Worm (Caenorhabditis elegans) whole organism, L4 larva: Measurements from ENCODE around the gene ZK938.3.

ENCODE experiments used
- F49E8.2 ChIP-seq: sonication (generic microtip); optimal IDR thresholded peaks from 2 replicates; lab custom pipeline; 2016; ENCODE audit warnings: missing compliant biosample characterization, mild to moderate bottlenecking, missing genetic modification characterization, borderline replicate concordance
- Y48G9A.11 ChIP-seq: fragments of 200-800 bp; sonication (Bioruptor generic); IDR thresholded peaks from 2 replicates; pipeline ENCODE4 v1.3.6; 2022; ENCODE audit warnings: missing genetic modification reagents, missing genetic modification characterization, missing compliant biosample characterization
- ZK337.2 ChIP-seq: fragments of 200-800 bp; sonication (Bioruptor generic); IDR thresholded peaks from 2 replicates; pipeline ENCODE4 v1.3.6; 2022; ENCODE audit warnings: missing genetic modification reagents, missing genetic modification characterization, missing compliant biosample characterization
- ceh-32 ChIP-seq: sonication (generic microtip); optimal IDR thresholded peaks from 2 replicates; lab custom pipeline; 2016; ENCODE audit warnings: mild to moderate bottlenecking, missing genetic modification characterization, missing compliant biosample characterization; ENCODE audit not compliant: poor library complexity
- dmd-6 ChIP-seq: fragments of 200-800 bp; sonication (Bioruptor generic); IDR thresholded peaks from 2 replicates; pipeline ENCODE4 v1.3.6; 2022; ENCODE audit warnings: missing genetic modification reagents, missing genetic modification characterization, missing compliant biosample characterization
- dve-1 ChIP-seq: sonication (generic microtip); optimal IDR thresholded peaks from 2 replicates; lab custom pipeline; 2017; ENCODE audit warnings: antibody characterized with exemption, mild to moderate bottlenecking, missing genetic modification characterization, missing compliant biosample characterization; ENCODE audit not compliant: insufficient read depth
- lin-1 ChIP-seq: fragments of 200-800 bp; sonication (Bioruptor generic); IDR thresholded peaks from 2 replicates; pipeline ENCODE4 v1.3.6; 2022; ENCODE audit warnings: missing genetic modification reagents, missing genetic modification characterization, missing compliant biosample characterization
- lin-38 ChIP-seq: fragments of 200-800 bp; sonication (Bioruptor generic); IDR thresholded peaks from 2 replicates; pipeline ENCODE4 v1.3.6; 2022; ENCODE audit warnings: missing genetic modification reagents, missing genetic modification characterization, missing compliant biosample characterization
- lir-3 ChIP-seq: sonication (generic microtip); optimal IDR thresholded peaks from 2 replicates; lab custom pipeline; 2016; ENCODE audit warnings: mild to moderate bottlenecking, missing genetic modification characterization, missing compliant biosample characterization
- madf-9 ChIP-seq: fragments of 200-800 bp; sonication (Bioruptor generic); conservative IDR thresholded peaks from 2 replicates; pipeline ENCODE4 v1.3.6; 2022; ENCODE audit warnings: missing genetic modification reagents, missing genetic modification characterization, missing compliant biosample characterization
- mes-2 ChIP-seq: sonication (generic microtip); optimal IDR thresholded peaks from 2 replicates; lab custom pipeline; 2016; ENCODE audit warnings: missing genotype, mild to moderate bottlenecking, missing genetic modification characterization, missing compliant biosample characterization; ENCODE audit not compliant: poor library complexity, severe bottlenecking
- mxl-2 ChIP-seq: fragments of 200-800 bp; sonication (Bioruptor generic); conservative IDR thresholded peaks from 2 replicates; pipeline ENCODE4 v1.3.6; 2022; ENCODE audit warnings: missing genetic modification reagents, missing genetic modification characterization, missing compliant biosample characterization
- nhr-102 ChIP-seq: sonication (generic microtip); optimal IDR thresholded peaks from 2 replicates; lab custom pipeline; 2016; ENCODE audit warnings: mild to moderate bottlenecking, missing genetic modification characterization, moderate library complexity, missing compliant biosample characterization
- nhr-11 ChIP-seq: fragments of 150-350 bp; optimal IDR thresholded peaks from 2 replicates; lab custom pipeline; 2014; ENCODE audit warnings: missing biosample characterization, missing genetic modification characterization
- nhr-25 ChIP-seq: sonication (generic microtip); optimal IDR thresholded peaks from 2 replicates; lab custom pipeline; 2017; ENCODE audit warnings: missing genetic modification characterization, mild to moderate bottlenecking, missing compliant biosample characterization, antibody characterized with exemption, moderate library complexity, borderline replicate concordance; ENCODE audit not compliant: insufficient read depth
- nhr-28 ChIP-seq: fragments of 150-350 bp; optimal IDR thresholded peaks from 2 replicates; lab custom pipeline; 2014; ENCODE audit warnings: missing biosample characterization, missing genetic modification characterization
- nhr-76 ChIP-seq: fragments of 150-350 bp; optimal IDR thresholded peaks from 2 replicates; lab custom pipeline; 2014; ENCODE audit warnings: missing biosample characterization, missing genetic modification characterization
- nhr-77 ChIP-seq: fragments of 150-350 bp; optimal IDR thresholded peaks from 2 replicates; lab custom pipeline; 2014; ENCODE audit warnings: missing biosample characterization, missing genetic modification characterization
- pha-4 ChIP-seq, 2 experiments: fragments of 150-350 bp in 1 of 2; fragments of 200-800 bp in 1 of 2; sonication (Bioruptor generic) in 1 of 2; IDR thresholded peaks in 1 of 2; optimal IDR thresholded peaks in 1 of 2; 2 replicates each; pipeline versions ENCODE4 v1.3.6 to Lab custom; 2014 to 2022; ENCODE audit warnings: missing genetic modification characterization in 2 of 2, missing genetic modification reagents in 2 of 2, missing biosample characterization in 1 of 2, missing compliant biosample characterization in 1 of 2
- php-3 ChIP-seq: fragments of 200-800 bp; sonication (Bioruptor generic); IDR thresholded peaks from 2 replicates; pipeline ENCODE4 v1.3.6; 2022; ENCODE audit warnings: missing genetic modification reagents, missing genetic modification characterization, missing compliant biosample characterization
- pqm-1 ChIP-seq: sonication (generic microtip); optimal IDR thresholded peaks from 2 replicates; lab custom pipeline; 2017; ENCODE audit warnings: missing biosample characterization, missing genetic modification characterization
- unc-62 ChIP-seq, 3 experiments: fragments of 150-350 bp in 1 of 3; sonication (generic microtip); optimal IDR thresholded peaks in 2 of 3; peaks in 1 of 3; 1 replicate in 1 of 3; 2 replicates in 2 of 3; lab custom pipeline; 2014 to 2017; ENCODE audit warnings: missing biosample characterization in 3 of 3, missing genetic modification characterization in 3 of 3, missing genetic modification reagents in 3 of 3, missing genotype in 1 of 3
- zag-1 ChIP-seq: fragments of 150-350 bp; optimal IDR thresholded peaks from 2 replicates; lab custom pipeline; 2014; ENCODE audit warnings: missing biosample characterization, missing genetic modification characterization

ZK938.3 gene

ce11 chrII:9786215-9786614 lies 47.5 kb downstream of the ZK938.3 start:
- TF ChIP-seq nhr-25 (tag; lab: Kevin White, UChicago) (peak; percentile 14), Y48G9A.11 (GFP tag; lab: Robert Waterston, UW) (no peak), lin-1 (GFP tag; lab: Robert Waterston, UW) (no peak)

- TF ChIP-seq zag-1 (tag; lab: Kevin White, UChicago) (no peak), lin-38 (no peak), lir-3 (no peak), php-3 (GFP tag; lab: Robert Waterston, UW) (no peak), F49E8.2 (tag; lab: Kevin White, UChicago) (no peak), ceh-32 (tag; lab: Kevin White, UChicago) (no peak), nhr-77 (tag; lab: Kevin White, UChicago) (no peak), nhr-76 (no peak), madf-9 (GFP tag; lab: Robert Waterston, UW) (no peak)
Measured at ce11 chrII:9782337-9782736, 51.4 kb downstream of the ZK938.3 start, which contains the start of gene T10B9.14. Gene T10B9.14 (minus strand): TSS chrII:9782437.

- TF ChIP-seq pqm-1 (peak; percentile 27), nhr-76 (no peak), nhr-77 (tag; lab: Kevin White, UChicago) (peak; percentile 27), nhr-11 (tag; lab: Kevin White, UChicago) (no peak), mes-2 (tag; lab: Kevin White, UChicago) (no peak), zag-1 (tag; lab: Kevin White, UChicago) (no peak), nhr-28 (tag; lab: Kevin White, UChicago) (peak; percentile 64), ZK337.2 (GFP tag; lab: Robert Waterston, UW) (no peak), pha-4 (GFP tag; IDR thresholded peaks at IDR 0.05; lab: Robert Waterston, UW) (no peak), pha-4 (tag; optimal IDR thresholded peaks at IDR 0.05; lab: Kevin White, UChicago) (no peak), mxl-2 (no peak), unc-62 (GFP tag; optimal IDR thresholded peaks at IDR 0.05 in 1 of 2; lab: Kevin White, UChicago) (peak in 1 of 2 experiments; percentile 87), unc-62 (tag; optimal IDR thresholded peaks at IDR 0.05; lab: Kevin White, UChicago) (no peak), php-3 (GFP tag; lab: Robert Waterston, UW) (no peak), nhr-102 (peak; percentile 15), dmd-6 (GFP tag; lab: Robert Waterston, UW) (peak; percentile 67; the same call in 1 of the 2 replicates), dve-1 (tag; lab: Kevin White, UChicago) (peak; percentile 6)
- TF ChIP-seq, all 104 proteins: peak for 7
Measured at ce11 chrII:9781842-9782241, 51.9 kb downstream of the ZK938.3 start, which contains the start of gene cyp-13A1. Gene cyp-13A1 (minus strand): TSS chrII:9781997.
